Fruit fly (Drosophila melanogaster) whole organism, embryonic: Measurements from ENCODE around the gene CG15473.

Experiments
- Aef1 ChIP-seq: fragments of 200-800 bp; sonication (Bioruptor generic); IDR thresholded peaks from 3 replicates; pipeline ENCODE4 v1.3.6; 2022; ENCODE audit warnings: missing biosample characterization, missing genetic modification characterization
- Bteb2 ChIP-seq: fragments of 200-800 bp; sonication (Bioruptor generic); optimal IDR thresholded peaks from 2 replicates; lab custom pipeline; 2016; ENCODE audit warnings: missing biosample characterization, missing genetic modification characterization
- CG10267 ChIP-seq: fragments of 200-800 bp; sonication (Bioruptor generic); optimal IDR thresholded peaks from 2 replicates; lab custom pipeline; 2018; ENCODE audit warnings: missing biosample characterization, mild to moderate bottlenecking, missing genetic modification characterization, moderate library complexity
- CG10274 ChIP-seq: fragments of 200-800 bp; sonication (Bioruptor generic); optimal IDR thresholded peaks from 3 replicates; lab custom pipeline; 2017; ENCODE audit warnings: missing biosample characterization, mild to moderate bottlenecking, missing genetic modification characterization
- CG10366 ChIP-seq: fragments of 200-800 bp; sonication (Bioruptor generic); IDR thresholded peaks from 2 replicates; pipeline ENCODE4 v1.3.6; 2022; ENCODE audit warnings: missing biosample characterization, missing genetic modification characterization
- CG11247 ChIP-seq: fragments of 200-800 bp; sonication (Bioruptor generic); IDR thresholded peaks from 2 replicates; pipeline ENCODE4 v1.3.6; 2022; ENCODE audit warnings: missing biosample characterization, missing genetic modification characterization
- CG12769 ChIP-seq: fragments of 200-800 bp; sonication (Bioruptor generic); optimal IDR thresholded peaks from 2 replicates; lab custom pipeline; 2019; ENCODE audit warnings: missing biosample characterization, mild to moderate bottlenecking, missing genetic modification characterization, moderate library complexity
- CG13424 ChIP-seq: fragments of 200-800 bp; sonication (Bioruptor generic); optimal IDR thresholded peaks from 2 replicates; lab custom pipeline; 2019; ENCODE audit warnings: missing biosample characterization, mild to moderate bottlenecking, missing genetic modification characterization, moderate library complexity
- CG13775 ChIP-seq: fragments of 200-800 bp; sonication (Bioruptor generic); optimal IDR thresholded peaks from 3 replicates; lab custom pipeline; 2017; ENCODE audit warnings: missing biosample characterization, mild to moderate bottlenecking, missing genetic modification characterization
- CG14441 ChIP-seq: fragments of 200-800 bp; sonication (Bioruptor generic); IDR thresholded peaks from 2 replicates; pipeline ENCODE4 v1.3.6; 2022; ENCODE audit warnings: missing biosample characterization, missing genetic modification characterization
- CG14965 ChIP-seq: fragments of 200-800 bp; sonication (Bioruptor generic); optimal IDR thresholded peaks from 2 replicates; lab custom pipeline; 2016; ENCODE audit warnings: missing biosample characterization, missing genetic modification characterization, borderline replicate concordance
- CG15514 ChIP-seq: fragments of 200-800 bp; sonication (Bioruptor generic); optimal IDR thresholded peaks from 3 replicates; lab custom pipeline; 2017; ENCODE audit warnings: missing biosample characterization, missing genetic modification characterization, mild to moderate bottlenecking, moderate library complexity, missing genetic modification reagents
- CG1603 ChIP-seq: fragments of 200-800 bp; sonication (Bioruptor generic); optimal IDR thresholded peaks from 2 replicates; lab custom pipeline; 2019; ENCODE audit warnings: missing biosample characterization, mild to moderate bottlenecking, missing genetic modification characterization, moderate library complexity
- CG17612 ChIP-seq: fragments of 200-800 bp; sonication (Bioruptor generic); IDR thresholded peaks from 2 replicates; pipeline ENCODE4 v1.3.6; 2022; ENCODE audit warnings: missing biosample characterization, missing genetic modification characterization
- CG17802 ChIP-seq: fragments of 200-800 bp; sonication (Bioruptor generic); optimal IDR thresholded peaks from 2 replicates; lab custom pipeline; 2018; ENCODE audit warnings: missing biosample characterization, mild to moderate bottlenecking, missing genetic modification characterization, moderate library complexity
- CG18476 ChIP-seq: fragments of 200-800 bp; sonication (Bioruptor generic); optimal IDR thresholded peaks from 2 replicates; lab custom pipeline; 2016; ENCODE audit warnings: missing biosample characterization, mild to moderate bottlenecking, missing genetic modification characterization
- CG31388 ChIP-seq: fragments of 200-800 bp; sonication (Bioruptor generic); optimal IDR thresholded peaks from 2 replicates; lab custom pipeline; 2016; ENCODE audit warnings: missing biosample characterization, missing genetic modification characterization
- CG4360 ChIP-seq: fragments of 200-800 bp; sonication (Bioruptor generic); IDR thresholded peaks from 2 replicates; pipeline ENCODE4 v1.3.6; 2022; ENCODE audit warnings: missing biosample characterization, missing genetic modification characterization
- CG6765 ChIP-seq: fragments of 200-800 bp; sonication (Bioruptor generic); optimal IDR thresholded peaks from 3 replicates; lab custom pipeline; 2017; ENCODE audit warnings: missing biosample characterization, mild to moderate bottlenecking, missing genetic modification characterization
- CG7357 ChIP-seq: fragments of 200-800 bp; sonication (Bioruptor generic); IDR thresholded peaks from 3 replicates; pipeline ENCODE4 v1.3.6; 2022; ENCODE audit warnings: missing biosample characterization, missing genetic modification characterization
- D19B ChIP-seq: fragments of 200-800 bp; sonication (Bioruptor generic); optimal IDR thresholded peaks from 2 replicates; lab custom pipeline; 2017; ENCODE audit warnings: missing biosample characterization, mild to moderate bottlenecking, missing genetic modification characterization
- Dll ChIP-seq: fragments of 200-800 bp; sonication (Bioruptor generic); IDR thresholded peaks from 4 replicates; pipeline ENCODE4 v1.3.6; 2022; ENCODE audit warnings: missing biosample characterization, missing genetic modification characterization; ENCODE audit not compliant: partially characterized antibody
- Dref ChIP-seq: fragments of 200-800 bp; sonication (Bioruptor generic); IDR thresholded peaks from 2 replicates; pipeline ENCODE4 v1.3.6; 2022; ENCODE audit warnings: missing biosample characterization, missing genetic modification characterization
- Fer2 ChIP-seq: fragments of 200-800 bp; sonication (Bioruptor generic); optimal IDR thresholded peaks from 2 replicates; lab custom pipeline; 2018; ENCODE audit warnings: missing biosample characterization, mild to moderate bottlenecking, missing genetic modification characterization, moderate library complexity
- HLH54F ChIP-seq: fragments of 200-800 bp; sonication (Bioruptor generic); optimal IDR thresholded peaks from 3 replicates; lab custom pipeline; 2016; ENCODE audit warnings: missing biosample characterization, missing genetic modification characterization
- Hmx ChIP-seq: fragments of 200-800 bp; sonication (Bioruptor generic); optimal IDR thresholded peaks from 2 replicates; lab custom pipeline; 2016; ENCODE audit warnings: missing biosample characterization, missing genetic modification characterization
- Myb ChIP-seq: fragments of 200-800 bp; sonication (Bioruptor generic); optimal IDR thresholded peaks from 2 replicates; lab custom pipeline; 2016; ENCODE audit warnings: missing biosample characterization, missing genetic modification characterization
- NK7.1 ChIP-seq: fragments of 200-800 bp; sonication (Bioruptor generic); optimal IDR thresholded peaks from 3 replicates; lab custom pipeline; 2016; ENCODE audit warnings: missing biosample characterization, missing genetic modification characterization
- Oaz ChIP-seq: fragments of 200-800 bp; sonication (Bioruptor generic); IDR thresholded peaks from 2 replicates; pipeline ENCODE4 v1.3.6; 2022; ENCODE audit warnings: missing biosample characterization, missing genetic modification characterization
- Pdp1 ChIP-seq, 2 experiments: fragments of 200-800 bp; sonication (Bioruptor generic); optimal IDR thresholded peaks; 3 replicates each; lab custom pipeline; 2016; ENCODE audit warnings: missing biosample characterization in 2 of 2, missing genetic modification characterization in 2 of 2, mild to moderate bottlenecking in 1 of 2, moderate library complexity in 1 of 2
- Sox102F ChIP-seq: fragments of 200-800 bp; sonication (Bioruptor generic); optimal IDR thresholded peaks from 2 replicates; lab custom pipeline; 2018; ENCODE audit warnings: missing biosample characterization, mild to moderate bottlenecking, missing genetic modification characterization, moderate library complexity
- Sry-δ ChIP-seq: fragments of 200-800 bp; sonication (Bioruptor generic); optimal IDR thresholded peaks from 2 replicates; lab custom pipeline; 2016; ENCODE audit warnings: missing biosample characterization, missing genetic modification characterization
- Taf1 ChIP-seq: fragments of 200-800 bp; sonication (Bioruptor generic); IDR thresholded peaks from 2 replicates; pipeline ENCODE4 v1.3.6; 2022; ENCODE audit warnings: missing biosample characterization, missing genetic modification characterization
- YL-1 ChIP-seq: fragments of 200-800 bp; sonication (Bioruptor generic); optimal IDR thresholded peaks from 3 replicates; lab custom pipeline; 2017; ENCODE audit warnings: missing biosample characterization, mild to moderate bottlenecking, missing genetic modification characterization
- ato ChIP-seq: fragments of 200-800 bp; sonication (Bioruptor generic); IDR thresholded peaks from 2 replicates; pipeline ENCODE4 v1.3.6; 2022; ENCODE audit warnings: missing biosample characterization, missing genetic modification characterization; ENCODE audit not compliant: partially characterized antibody
- bigmax ChIP-seq: fragments of 200-800 bp; sonication (Bioruptor generic); optimal IDR thresholded peaks from 2 replicates; lab custom pipeline; 2018; ENCODE audit warnings: missing biosample characterization, mild to moderate bottlenecking, missing genetic modification characterization
- dan ChIP-seq: fragments of 200-800 bp; sonication (Bioruptor generic); IDR thresholded peaks from 2 replicates; pipeline ENCODE4 v1.3.6; 2022; ENCODE audit warnings: missing biosample characterization, missing genetic modification characterization
- eve ChIP-seq, 2 experiments: fragments of >200 bp; optimal IDR thresholded peaks; 2 replicates each; lab custom pipeline; 2017; ENCODE audit warnings: missing biosample characterization in 2 of 2, missing genetic modification characterization in 2 of 2
- fd96Cb ChIP-seq: fragments of 200-800 bp; sonication (Bioruptor generic); optimal IDR thresholded peaks from 2 replicates; lab custom pipeline; 2018; ENCODE audit warnings: missing biosample characterization, mild to moderate bottlenecking, missing genetic modification characterization, moderate library complexity
- h ChIP-seq: fragments of >200 bp; optimal IDR thresholded peaks from 2 replicates; lab custom pipeline; 2017
- hbn ChIP-seq: fragments of 200-800 bp; sonication (Bioruptor generic); IDR thresholded peaks from 2 replicates; pipeline ENCODE4 v1.3.6; 2022; ENCODE audit warnings: missing biosample characterization, missing genetic modification characterization; ENCODE audit not compliant: partially characterized antibody
- inv ChIP-seq: fragments of 200-800 bp; sonication (Bioruptor generic); IDR thresholded peaks from 2 replicates; pipeline ENCODE4 v1.3.6; 2022; ENCODE audit warnings: missing biosample characterization, missing genetic modification characterization; ENCODE audit not compliant: partially characterized antibody
- odd ChIP-seq: fragments of 200-800 bp; sonication (Bioruptor generic); optimal IDR thresholded peaks from 2 replicates; lab custom pipeline; 2017; ENCODE audit warnings: missing biosample characterization, mild to moderate bottlenecking, missing genetic modification characterization
- org-1 ChIP-seq: fragments of 200-800 bp; sonication (Bioruptor generic); optimal IDR thresholded peaks from 2 replicates; lab custom pipeline; 2017; ENCODE audit warnings: missing biosample characterization, missing genetic modification characterization
- otp ChIP-seq: fragments of 200-800 bp; sonication (Bioruptor generic); IDR thresholded peaks from 3 replicates; pipeline ENCODE4, ENCODE4 v1.3.6; 2022; ENCODE audit warnings: missing biosample characterization, missing genetic modification characterization
- p53 ChIP-seq: fragments of 200-800 bp; sonication (Bioruptor generic); optimal IDR thresholded peaks from 2 replicates; lab custom pipeline; 2016; ENCODE audit warnings: missing biosample characterization, missing genetic modification characterization
- pb ChIP-seq: fragments of 200-800 bp; sonication (Bioruptor generic); optimal IDR thresholded peaks from 3 replicates; lab custom pipeline; 2016; ENCODE audit warnings: missing biosample characterization, missing genetic modification characterization
- scrt ChIP-seq: fragments of 200-800 bp; sonication (Bioruptor generic); optimal IDR thresholded peaks from 2 replicates; lab custom pipeline; 2018; ENCODE audit warnings: missing biosample characterization, mild to moderate bottlenecking, missing genetic modification characterization, moderate library complexity
- tll ChIP-seq, 2 experiments: fragments of 200-800 bp in 1 of 2; fragments of >200 bp in 1 of 2; sonication (Bioruptor generic) in 1 of 2; optimal IDR thresholded peaks; 2 replicates each; lab custom pipeline; 2017 to 2019; ENCODE audit warnings: missing biosample characterization in 2 of 2, missing genetic modification characterization in 2 of 2, mild to moderate bottlenecking in 1 of 2, moderate library complexity in 1 of 2
- vvl ChIP-seq: fragments of 200-800 bp; sonication (Bioruptor generic); IDR thresholded peaks from 2 replicates; pipeline ENCODE4 v1.3.6; 2022; ENCODE audit warnings: missing biosample characterization, missing genetic modification characterization
- zen ChIP-seq: fragments of 200-800 bp; sonication (Bioruptor generic); optimal IDR thresholded peaks from 3 replicates; lab custom pipeline; 2018; ENCODE audit warnings: missing biosample characterization, mild to moderate bottlenecking, missing genetic modification characterization, moderate library complexity

The CG15473 gene

DNA sequence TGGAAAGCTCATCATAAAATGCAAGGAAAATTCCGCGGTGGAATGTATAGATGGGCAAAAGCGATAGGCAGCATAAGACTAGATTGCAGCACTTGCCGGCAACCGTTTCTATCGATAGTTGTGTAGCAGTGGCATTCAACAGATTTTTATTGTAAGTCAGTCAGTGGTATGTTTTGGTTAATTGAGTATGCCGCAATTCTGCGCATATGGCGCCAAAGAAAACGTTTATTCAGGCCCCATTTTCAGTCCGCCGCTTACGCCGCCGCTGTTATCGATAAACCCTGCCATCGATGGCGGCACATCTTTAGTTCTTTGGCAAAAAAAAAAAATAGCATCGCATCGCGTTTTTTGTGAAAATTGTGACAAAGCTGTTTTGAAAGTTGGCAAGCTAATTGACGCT lies 4.5 kb downstream of the CG15473 start, which contains the start of the genes Cbp80 and Torsin:
Gene Cbp80, plus strand, starts transcription at position 265 of the 400 bp plus-strand sequence.
Gene Torsin, minus strand, starts transcription at position 282 of the 400 bp plus-strand sequence.
- TF ChIP-seq zen = peak; percentile 8
- TF ChIP-seq CG13424 (tag; lab: Kevin White, UChicago) = no peak
- no peak for TF ChIP-seq tll (GFP tag; optimal IDR thresholded peaks at IDR 0.05; lab: Kevin White, UChicago)
- no peak for TF ChIP-seq HLH54F (GFP tag; lab: Kevin White, UChicago)
- peak; percentile 80 for TF ChIP-seq inv (GFP tag; lab: Robert Waterston, UW)
- TF ChIP-seq CG13775 (GFP tag; lab: Kevin White, UChicago) = peak; percentile 1
- TF ChIP-seq org-1 (GFP tag; lab: Kevin White, UChicago) = no peak
- TF ChIP-seq Aef1 (GFP tag; lab: Robert Waterston, UW) = no peak
- peak; percentile 25 for TF ChIP-seq Myb
- TF ChIP-seq Taf1 = no peak
- TF ChIP-seq h = no peak
- peak; percentile 92 for TF ChIP-seq Dll (GFP tag; lab: Robert Waterston, UW)
- TF ChIP-seq bigmax (GFP tag; lab: Kevin White, UChicago) = no peak
- peak; percentile 74 for TF ChIP-seq CG1603 (tag; lab: Kevin White, UChicago)
- no peak for TF ChIP-seq pb (GFP tag; lab: Kevin White, UChicago)
- TF ChIP-seq CG15514 (GFP tag; lab: Kevin White, UChicago) = peak; percentile 9
- no peak for TF ChIP-seq CG14965 (GFP tag; lab: Kevin White, UChicago)
- no peak for TF ChIP-seq odd (GFP tag; lab: Kevin White, UChicago)
- no peak for TF ChIP-seq NK7.1 (GFP tag; lab: Kevin White, UChicago)
- TF ChIP-seq hbn (GFP tag; lab: Robert Waterston, UW) = peak; percentile 79
- no peak for TF ChIP-seq scrt (GFP tag; lab: Kevin White, UChicago)
- no peak for TF ChIP-seq Hmx (GFP tag; lab: Kevin White, UChicago)
- no peak for TF ChIP-seq CG12769 (tag; lab: Kevin White, UChicago)
- no peak for TF ChIP-seq CG6765
- TF ChIP-seq D19B (GFP tag; lab: Kevin White, UChicago) = no peak
- no peak for TF ChIP-seq Oaz
- no peak for TF ChIP-seq Sox102F (GFP tag; lab: Kevin White, UChicago)
- TF ChIP-seq CG11247 (GFP tag; lab: Robert Waterston, UW) = no peak
- TF ChIP-seq Fer2 (tag; lab: Kevin White, UChicago) = no peak
- TF ChIP-seq CG10267 = peak; percentile 26
- TF ChIP-seq CG31388 (GFP tag; lab: Kevin White, UChicago) = no peak
- peak; percentile 71 for TF ChIP-seq ato
- no peak for TF ChIP-seq CG4360
- TF ChIP-seq eve (GFP tag; optimal IDR thresholded peaks at IDR 0.05; lab: Kevin White, UChicago) = no peak
- TF ChIP-seq Pdp1 (GFP tag; optimal IDR thresholded peaks at IDR 0.05; lab: Kevin White, UChicago) = peak in 1 of 2 experiments; percentile 44
- no peak for TF ChIP-seq dan (GFP tag; lab: Robert Waterston, UW)
- 0 out of 2 replicates have a peak, but pooled peaks have one; percentile 31 for TF ChIP-seq CG14441 (GFP tag; lab: Robert Waterston, UW)
- no peak for TF ChIP-seq CG10366 (GFP tag; lab: Robert Waterston, UW)
- no peak for TF ChIP-seq CG7357 (GFP tag; lab: Robert Waterston, UW)
- TF ChIP-seq Bteb2 = no peak
- no peak for TF ChIP-seq CG17612
- no peak for TF ChIP-seq fd96Cb
- peak; percentile 7 for TF ChIP-seq YL-1
- no peak for TF ChIP-seq CG10274 (GFP tag; lab: Kevin White, UChicago)
- TF ChIP-seq p53 (GFP tag; lab: Kevin White, UChicago) = no peak
- no peak for TF ChIP-seq otp (GFP tag; lab: Robert Waterston, UW)
- peak; percentile 73 for TF ChIP-seq Dref (GFP tag; lab: Robert Waterston, UW)
- TF ChIP-seq CG18476 (GFP tag; lab: Kevin White, UChicago) = no peak
- peak; percentile 58 for TF ChIP-seq CG17802 (tag; lab: Kevin White, UChicago)
- peak; percentile 21; the same call in 1 of the 2 replicates for TF ChIP-seq vvl
- TF ChIP-seq Sry-δ (GFP tag; lab: Kevin White, UChicago) = peak; percentile 92
